Fruit fly (Drosophila melanogaster) whole organism, pupa: Measurements from ENCODE around the gene Naam.

Experiments
- CG10348 ChIP-seq: fragments of 200-800 bp; sonication (Bioruptor generic); IDR thresholded peaks from 2 replicates; pipeline ENCODE4 v1.3.6; 2022; ENCODE audit warnings: missing biosample characterization, missing genetic modification characterization
- CG12605 ChIP-seq: fragments of 200-800 bp; sonication (Bioruptor generic); IDR thresholded peaks from 2 replicates; pipeline ENCODE4 v1.3.6; 2022; ENCODE audit warnings: missing biosample characterization, missing genetic modification characterization
- CG13204 ChIP-seq: fragments of 200-800 bp; sonication (Bioruptor generic); optimal IDR thresholded peaks from 2 replicates; lab custom pipeline; 2018; ENCODE audit warnings: missing biosample characterization, mild to moderate bottlenecking, missing genetic modification characterization, moderate library complexity
- CG14655 ChIP-seq: fragments of 200-800 bp; sonication (Bioruptor generic); optimal IDR thresholded peaks from 3 replicates; lab custom pipeline; 2017; ENCODE audit warnings: mild to moderate bottlenecking, missing biosample characterization, missing genetic modification reagents, missing genetic modification characterization
- CG15710 ChIP-seq: fragments of 200-800 bp; sonication (Bioruptor generic); optimal IDR thresholded peaks from 2 replicates; lab custom pipeline; 2018; ENCODE audit warnings: missing biosample characterization, mild to moderate bottlenecking, missing genetic modification characterization, moderate library complexity
- CG17806 ChIP-seq: fragments of 200-800 bp; sonication (Bioruptor generic); optimal IDR thresholded peaks from 2 replicates; lab custom pipeline; 2018; ENCODE audit warnings: missing biosample characterization, mild to moderate bottlenecking, missing genetic modification characterization, moderate library complexity
- CG32121 ChIP-seq: fragments of 200-800 bp; sonication (Bioruptor generic); IDR thresholded peaks from 2 replicates; pipeline ENCODE4 v1.3.6; 2022; ENCODE audit warnings: missing biosample characterization, missing genetic modification characterization
- CG34367 ChIP-seq: fragments of 200-800 bp; sonication (Bioruptor generic); optimal IDR thresholded peaks from 2 replicates; lab custom pipeline; 2018; ENCODE audit warnings: missing biosample characterization, mild to moderate bottlenecking, missing genetic modification characterization
- CG4496 ChIP-seq: fragments of 200-800 bp; sonication (Bioruptor generic); IDR thresholded peaks from 3 replicates; pipeline ENCODE4 v1.3.6; 2022; ENCODE audit warnings: missing biosample characterization, missing genetic modification characterization
- CG8159 ChIP-seq: fragments of 200-800 bp; sonication (Bioruptor generic); optimal IDR thresholded peaks from 3 replicates; lab custom pipeline; 2018; ENCODE audit warnings: missing biosample characterization, mild to moderate bottlenecking, missing genetic modification characterization, moderate library complexity
- CG8301 ChIP-seq: fragments of 200-800 bp; sonication (Bioruptor generic); optimal IDR thresholded peaks from 2 replicates; lab custom pipeline; 2018; ENCODE audit warnings: missing biosample characterization, mild to moderate bottlenecking, missing genetic modification characterization
- CG9948 ChIP-seq: fragments of 200-800 bp; sonication (Bioruptor generic); optimal IDR thresholded peaks from 2 replicates; lab custom pipeline; 2018; ENCODE audit warnings: missing biosample characterization, mild to moderate bottlenecking, missing genetic modification characterization, moderate library complexity
- D1 ChIP-seq: fragments of 200-800 bp; sonication (Bioruptor generic); optimal IDR thresholded peaks from 2 replicates; lab custom pipeline; 2018; ENCODE audit warnings: missing biosample characterization, mild to moderate bottlenecking, missing genetic modification characterization, moderate library complexity
- EcR ChIP-seq: fragments of 200-800 bp; sonication (Bioruptor generic); optimal IDR thresholded peaks from 3 replicates; lab custom pipeline; 2019; ENCODE audit warnings: missing biosample characterization, missing genetic modification characterization, mild to moderate bottlenecking, moderate library complexity, missing genetic modification reagents
- Ets98B ChIP-seq: fragments of 200-800 bp; sonication (Bioruptor generic); IDR thresholded peaks from 2 replicates; pipeline ENCODE4 v1.3.6; 2022; ENCODE audit warnings: missing biosample characterization, missing genetic modification characterization
- Pif1A ChIP-seq: fragments of 200-800 bp; sonication (Bioruptor generic); optimal IDR thresholded peaks from 3 replicates; lab custom pipeline; 2016; ENCODE audit warnings: missing biosample characterization, missing genetic modification characterization
- Pif1B ChIP-seq: fragments of 200-800 bp; sonication (Bioruptor generic); optimal IDR thresholded peaks from 3 replicates; lab custom pipeline; 2016; ENCODE audit warnings: missing biosample characterization, missing genetic modification characterization
- Snoo ChIP-seq: fragments of 200-800 bp; sonication (Bioruptor generic); optimal IDR thresholded peaks from 3 replicates; lab custom pipeline; 2017; ENCODE audit warnings: missing biosample characterization, mild to moderate bottlenecking, missing genetic modification characterization, inconsistent platforms
- fd96Ca ChIP-seq: fragments of 200-800 bp; sonication (Bioruptor generic); IDR thresholded peaks from 3 replicates; pipeline ENCODE4 v1.3.6; 2022; ENCODE audit warnings: missing biosample characterization, missing genetic modification characterization
- gl ChIP-seq: fragments of 200-800 bp; sonication (Bioruptor generic); optimal IDR thresholded peaks from 2 replicates; lab custom pipeline; 2018; ENCODE audit warnings: missing biosample characterization, mild to moderate bottlenecking, missing genetic modification characterization
- rn ChIP-seq: fragments of 200-800 bp; sonication (Bioruptor generic); IDR thresholded peaks from 2 replicates; pipeline ENCODE4 v1.3.6; 2022; ENCODE audit warnings: missing biosample characterization, missing genetic modification characterization

Gene Naam

dm6 chr3R:19672136-19672535 lies 886 bp downstream of the Naam start:
- TF ChIP-seq Ets98B (no peak), CG32121 (no peak)

dm6 chr3R:19672905-19673304 lies 1.7 kb downstream of the Naam start:
- TF ChIP-seq CG8301 (no peak), D1 (tag; lab: Kevin White, UChicago) (no peak), CG10348 (no peak), CG34367 (tag; lab: Kevin White, UChicago) (no peak), CG15710 (tag; lab: Kevin White, UChicago) (peak; percentile 20), CG9948 (tag; lab: Kevin White, UChicago) (no peak), CG17806 (tag; lab: Kevin White, UChicago) (no peak), CG32121 (no peak; the same call in 1 of the 2 replicates), EcR (GFP tag; lab: Kevin White, UChicago) (no peak), CG13204 (GFP tag; lab: Kevin White, UChicago) (no peak), CG14655 (GFP tag; lab: Kevin White, UChicago) (no peak), CG12605 (GFP tag; lab: Robert Waterston, UW) (no peak), CG8159 (peak; percentile 29), Pif1B (GFP tag; lab: Kevin White, UChicago) (no peak), Ets98B (no peak), fd96Ca (no peak), Snoo (no peak), rn (GFP tag; lab: Robert Waterston, UW) (no peak), Pif1A (GFP tag; lab: Kevin White, UChicago) (peak; percentile 24), CG4496 (no peak)

DNA sequence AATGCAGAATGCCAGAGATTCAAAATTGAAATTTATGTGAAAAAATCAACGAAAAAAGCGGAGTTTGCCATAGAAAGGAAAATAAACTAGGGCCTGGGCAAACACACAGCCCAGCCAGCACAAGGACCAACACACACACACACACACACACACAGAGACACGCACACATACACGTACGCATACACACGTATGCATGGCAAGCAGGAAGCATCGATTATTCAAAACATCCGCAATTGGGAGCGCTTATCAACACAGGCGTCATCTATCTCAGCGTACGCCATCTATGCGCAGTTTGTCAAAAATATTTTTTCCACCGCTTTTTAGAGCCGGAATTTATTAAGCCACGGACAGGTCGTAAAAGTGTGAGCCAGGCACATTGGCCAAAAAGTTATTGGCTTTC lies 8.6 kb downstream of the Naam start:
- TF ChIP-seq Pif1A (GFP tag; lab: Kevin White, UChicago) (no peak), Ets98B (no peak), CG17806 (tag; lab: Kevin White, UChicago) (no peak), CG4496 (no peak), CG14655 (GFP tag; lab: Kevin White, UChicago) (no peak)

dm6 chr3R:19682424-19682823 lies 11.2 kb downstream of the Naam start:
- TF ChIP-seq CG10348 (no peak), Pif1A (GFP tag; lab: Kevin White, UChicago) (no peak), CG12605 (GFP tag; lab: Robert Waterston, UW) (no peak), CG17806 (tag; lab: Kevin White, UChicago) (no peak), CG8159 (no peak), CG8301 (no peak), CG9948 (tag; lab: Kevin White, UChicago) (no peak), CG13204 (GFP tag; lab: Kevin White, UChicago) (no peak), CG4496 (no peak), Ets98B (no peak), Pif1B (GFP tag; lab: Kevin White, UChicago) (no peak), CG34367 (tag; lab: Kevin White, UChicago) (no peak), Snoo (no peak), CG15710 (tag; lab: Kevin White, UChicago) (no peak), D1 (tag; lab: Kevin White, UChicago) (no peak), CG14655 (GFP tag; lab: Kevin White, UChicago) (no peak), gl (no peak), fd96Ca (no peak)

- TF ChIP-seq gl (no peak), CG15710 (tag; lab: Kevin White, UChicago) (no peak), CG34367 (tag; lab: Kevin White, UChicago) (no peak), CG4496 (no peak)
- TF ChIP-seq, all 21 proteins: peak for 0
Measured at dm6 chr3R:19703398-19703797, 32.1 kb downstream of the Naam start.

DNA sequence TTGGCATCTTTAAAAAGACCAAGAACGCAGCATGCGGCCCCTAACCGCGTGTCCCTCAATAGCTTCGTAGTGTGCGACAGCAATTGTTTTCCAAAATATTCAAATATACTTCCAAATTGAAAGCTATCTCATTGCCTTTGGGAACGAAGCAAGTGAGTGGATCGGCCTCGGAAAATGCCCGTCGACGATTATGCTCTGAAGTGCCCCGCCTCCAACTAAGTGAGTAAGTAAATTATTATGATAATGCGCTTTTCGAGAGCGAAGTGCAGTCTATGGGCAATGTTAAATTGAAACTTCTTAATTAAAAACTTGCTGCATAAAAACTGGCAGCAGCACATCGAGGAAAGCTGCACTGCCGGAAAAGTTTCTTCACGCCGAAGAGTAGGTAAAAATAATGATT lies 44.6 kb downstream of the Naam start, which contains the start of gene CG34286:
CG34286 (minus strand) TSS at position 101 of the 400 bp plus-strand sequence.
- TF ChIP-seq CG10348 (no peak), CG9948 (tag; lab: Kevin White, UChicago) (no peak), Pif1B (GFP tag; lab: Kevin White, UChicago) (no peak), CG17806 (tag; lab: Kevin White, UChicago) (no peak), Pif1A (GFP tag; lab: Kevin White, UChicago) (no peak), CG15710 (tag; lab: Kevin White, UChicago) (no peak), D1 (tag; lab: Kevin White, UChicago) (no peak), gl (no peak), CG32121 (no peak), CG34367 (tag; lab: Kevin White, UChicago) (no peak), CG8301 (no peak), EcR (GFP tag; lab: Kevin White, UChicago) (no peak), CG14655 (GFP tag; lab: Kevin White, UChicago) (no peak), CG12605 (GFP tag; lab: Robert Waterston, UW) (no peak)

- TF ChIP-seq CG9948 (tag; lab: Kevin White, UChicago) (no peak), Ets98B (no peak), CG10348 (no peak), Pif1A (GFP tag; lab: Kevin White, UChicago) (no peak), Pif1B (GFP tag; lab: Kevin White, UChicago) (no peak), D1 (tag; lab: Kevin White, UChicago) (no peak), CG4496 (no peak), CG17806 (tag; lab: Kevin White, UChicago) (no peak)
Measured at dm6 chr3R:19725584-19725983, 54.3 kb downstream of the Naam start.
